Worm (Caenorhabditis elegans) whole organism, L4 larva: ENCODE data around the gene pgp-1.

Experiments
- F26F4.8 ChIP-seq: fragments of 200-800 bp; sonication (Bioruptor generic); conservative IDR thresholded peaks from 2 replicates; pipeline ENCODE4 v1.3.6; 2022; ENCODE audit warnings: missing genetic modification characterization, missing compliant biosample characterization
- F37D6.2 ChIP-seq: sonication (generic microtip); optimal IDR thresholded peaks from 2 replicates; lab custom pipeline; 2016; ENCODE audit warnings: mild to moderate bottlenecking, missing genetic modification characterization, missing compliant biosample characterization
- F44E2.7 ChIP-seq: fragments of 200-800 bp; sonication (Bioruptor generic); IDR thresholded peaks from 2 replicates; pipeline ENCODE4 v2.1.2; 2022; ENCODE audit warnings: missing genetic modification characterization, missing compliant biosample characterization
- R02D3.7 ChIP-seq: fragments of 150-350 bp; sonication (generic microtip); optimal IDR thresholded peaks from 3 replicates; lab custom pipeline; 2014; ENCODE audit warnings: missing biosample characterization, missing genetic modification characterization
- Y5F2A.4 ChIP-seq: fragments of 200-800 bp; sonication (Bioruptor generic); optimal IDR thresholded peaks from 2 replicates; lab custom pipeline; 2018; ENCODE audit warnings: mild to moderate bottlenecking, missing genetic modification characterization, missing compliant biosample characterization
- Y75B8A.6 ChIP-seq: fragments of 200-800 bp; sonication (Bioruptor generic); IDR thresholded peaks from 2 replicates; pipeline ENCODE4 v1.3.6; 2022; ENCODE audit warnings: missing genetic modification reagents, missing genetic modification characterization, missing compliant biosample characterization
- ZK546.5 ChIP-seq, 2 experiments: sonication (generic microtip); optimal IDR thresholded peaks; 2 replicates each; lab custom pipeline; 2017; ENCODE audit warnings: missing biosample characterization in 2 of 2, missing genetic modification characterization in 2 of 2
- aha-1 ChIP-seq: fragments of 150-350 bp; peaks from one replicate; lab custom pipeline; 2014; ENCODE audit warnings: missing biosample characterization, missing genetic modification characterization
- arid-1 ChIP-seq: fragments of 200-800 bp; sonication (Bioruptor generic); conservative IDR thresholded peaks from 2 replicates; pipeline ENCODE4 v1.3.6; 2022; ENCODE audit warnings: missing genetic modification reagents, missing genetic modification characterization, missing compliant biosample characterization
- ceh-20 ChIP-seq: fragments of 200-800 bp; sonication (Bioruptor generic); IDR thresholded peaks from 2 replicates; pipeline ENCODE4 v1.3.6; 2022; ENCODE audit warnings: missing genetic modification reagents, missing genetic modification characterization, missing compliant biosample characterization
- ctbp-1 ChIP-seq: fragments of 200-800 bp; sonication (Bioruptor generic); IDR thresholded peaks from 2 replicates; pipeline ENCODE4 v1.3.6; 2022; ENCODE audit warnings: missing genetic modification reagents, missing genetic modification characterization, missing compliant biosample characterization
- daf-19 ChIP-seq: fragments of 200-800 bp; sonication (Bioruptor generic); conservative IDR thresholded peaks from 2 replicates; pipeline ENCODE4 v1.3.6; 2022; ENCODE audit warnings: missing genetic modification characterization, missing compliant biosample characterization
- dmd-8 ChIP-seq: fragments of 200-800 bp; sonication (Bioruptor generic); IDR thresholded peaks from 2 replicates; pipeline ENCODE4 v1.3.6; 2022; ENCODE audit warnings: missing genetic modification characterization, missing compliant biosample characterization
- dmd-9 ChIP-seq: fragments of 200-800 bp; sonication (Bioruptor generic); IDR thresholded peaks from 2 replicates; pipeline ENCODE4 v1.3.6; 2022; ENCODE audit warnings: missing genetic modification reagents, missing genetic modification characterization, missing compliant biosample characterization
- duxl-1 ChIP-seq: sonication (generic microtip); optimal IDR thresholded peaks from 2 replicates; lab custom pipeline; 2016; ENCODE audit warnings: mild to moderate bottlenecking, missing genetic modification characterization, moderate library complexity, missing compliant biosample characterization; ENCODE audit not compliant: poor library complexity
- dve-1 ChIP-seq: sonication (generic microtip); optimal IDR thresholded peaks from 2 replicates; lab custom pipeline; 2017; ENCODE audit warnings: antibody characterized with exemption, mild to moderate bottlenecking, missing genetic modification characterization, missing compliant biosample characterization; ENCODE audit not compliant: insufficient read depth
- hlh-11 ChIP-seq: fragments of 200-800 bp; sonication (Bioruptor generic); optimal IDR thresholded peaks from 2 replicates; lab custom pipeline; 2018; ENCODE audit warnings: mild to moderate bottlenecking, missing genetic modification characterization, missing compliant biosample characterization
- hlh-30 ChIP-seq: sonication (generic microtip); optimal IDR thresholded peaks from 2 replicates; lab custom pipeline; 2017; ENCODE audit warnings: antibody characterized with exemption, mild to moderate bottlenecking, missing genetic modification characterization, missing compliant biosample characterization; ENCODE audit not compliant: insufficient read depth
- hmg-1.1 ChIP-seq: fragments of 200-800 bp; sonication (Bioruptor generic); IDR thresholded peaks from 2 replicates; pipeline ENCODE4 v1.3.6; 2022; ENCODE audit warnings: missing genetic modification reagents, missing genetic modification characterization, missing compliant biosample characterization
- jun-1 ChIP-seq: fragments of 150-350 bp; optimal IDR thresholded peaks from 2 replicates; lab custom pipeline; 2014; ENCODE audit warnings: missing biosample characterization, missing genetic modification reagents, missing genetic modification characterization
- lin-38 ChIP-seq: fragments of 200-800 bp; sonication (Bioruptor generic); IDR thresholded peaks from 2 replicates; pipeline ENCODE4 v1.3.6; 2022; ENCODE audit warnings: missing genetic modification reagents, missing genetic modification characterization, missing compliant biosample characterization
- lir-3 ChIP-seq: sonication (generic microtip); optimal IDR thresholded peaks from 2 replicates; lab custom pipeline; 2016; ENCODE audit warnings: mild to moderate bottlenecking, missing genetic modification characterization, missing compliant biosample characterization
- lsy-2 ChIP-seq, 2 experiments: fragments of 150-350 bp in 1 of 2; sonication (generic microtip) in 1 of 2; optimal IDR thresholded peaks; 2 replicates each; lab custom pipeline; 2014 to 2017; ENCODE audit warnings: missing biosample characterization in 2 of 2, missing genetic modification characterization in 2 of 2
- nhr-10 ChIP-seq: fragments of 150-350 bp; optimal IDR thresholded peaks from 2 replicates; lab custom pipeline; 2014; ENCODE audit warnings: missing biosample characterization, missing genetic modification characterization
- nhr-237 ChIP-seq: sonication (generic microtip); optimal IDR thresholded peaks from 2 replicates; lab custom pipeline; 2017; ENCODE audit warnings: missing biosample characterization, missing genetic modification characterization
- nhr-41 ChIP-seq: fragments of 200-800 bp; sonication (Bioruptor generic); IDR thresholded peaks from 2 replicates; pipeline ENCODE4 v1.3.6; 2022; ENCODE audit warnings: missing genetic modification reagents, missing genetic modification characterization, missing compliant biosample characterization
- php-3 ChIP-seq: fragments of 200-800 bp; sonication (Bioruptor generic); IDR thresholded peaks from 2 replicates; pipeline ENCODE4 v1.3.6; 2022; ENCODE audit warnings: missing genetic modification reagents, missing genetic modification characterization, missing compliant biosample characterization
- saeg-2 ChIP-seq: fragments of 200-800 bp; sonication (Bioruptor generic); IDR thresholded peaks from 2 replicates; pipeline ENCODE4 v1.3.6; 2022; ENCODE audit warnings: missing genetic modification reagents, missing genetic modification characterization, missing compliant biosample characterization
- snpc-1.2 ChIP-seq: fragments of 200-800 bp; sonication (Bioruptor generic); IDR thresholded peaks from 2 replicates; pipeline ENCODE4 v1.3.6; 2022; ENCODE audit warnings: missing genetic modification reagents, missing genetic modification characterization, missing compliant biosample characterization
- spr-1 ChIP-seq: sonication (generic microtip); optimal IDR thresholded peaks from 2 replicates; lab custom pipeline; 2016; ENCODE audit warnings: mild to moderate bottlenecking, missing genetic modification characterization, missing compliant biosample characterization
- unc-62 ChIP-seq, 3 experiments: fragments of 150-350 bp in 1 of 3; sonication (generic microtip); optimal IDR thresholded peaks in 2 of 3; peaks in 1 of 3; 1 replicate in 1 of 3; 2 replicates in 2 of 3; lab custom pipeline; 2014 to 2017; ENCODE audit warnings: missing biosample characterization in 3 of 3, missing genetic modification characterization in 3 of 3, missing genetic modification reagents in 3 of 3, missing genotype in 1 of 3
- vab-7 ChIP-seq: fragments of 200-800 bp; sonication (Bioruptor generic); IDR thresholded peaks from 2 replicates; pipeline ENCODE4 v1.3.6; 2022; ENCODE audit warnings: missing genetic modification reagents, missing genetic modification characterization, missing compliant biosample characterization
- zip-11 ChIP-seq: fragments of 200-800 bp; sonication (Bioruptor generic); IDR thresholded peaks from 2 replicates; pipeline ENCODE4 v1.3.6; 2022; ENCODE audit warnings: missing genetic modification characterization, missing compliant biosample characterization
- zip-2 ChIP-seq: fragments of 150-350 bp; optimal IDR thresholded peaks from 2 replicates; lab custom pipeline; 2014; ENCODE audit warnings: missing biosample characterization, missing genetic modification characterization

The pgp-1 gene

DNA sequence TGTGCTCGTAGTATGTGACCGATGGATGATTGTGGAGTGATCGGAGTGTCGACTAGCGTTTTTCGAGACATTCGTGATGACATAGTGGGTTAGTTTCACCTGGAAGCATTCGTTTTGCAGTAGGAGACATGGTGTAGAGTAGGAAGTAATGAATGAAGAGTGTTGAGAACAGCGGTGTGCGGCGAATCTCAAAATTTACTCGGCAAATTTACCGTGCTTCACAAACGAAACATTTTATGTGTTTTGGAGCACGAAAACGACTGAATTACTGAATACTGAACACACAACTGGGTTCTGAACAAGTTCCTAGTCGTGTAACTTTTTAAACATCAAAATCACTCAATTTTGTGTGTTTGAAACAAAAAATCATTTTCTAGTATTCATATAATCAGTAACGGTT, 17.9 kb downstream of the pgp-1 start, which contains the start of gene K08E7.6:
Gene K08E7.6 (minus strand): TSS at position 101 of the 400 bp plus-strand sequence.
- TF ChIP-seq zip-11 (GFP tag; lab: Robert Waterston, UW) = no peak
- TF ChIP-seq Y75B8A.6 (GFP tag; lab: Robert Waterston, UW) = no peak
- TF ChIP-seq unc-62 (GFP tag; optimal IDR thresholded peaks at IDR 0.05 in 1 of 2; lab: Kevin White, UChicago) = peak in 1 of 2 experiments; percentile 37
- no peak for TF ChIP-seq unc-62 (tag; optimal IDR thresholded peaks at IDR 0.05; lab: Kevin White, UChicago)

- TF ChIP-seq lir-3 (tag; lab: Kevin White, UChicago) (no peak), dve-1 (tag; lab: Kevin White, UChicago) (no peak), aha-1 (peak; percentile 92), hlh-11 (no peak)
Measured at ce11 chrIV:12574265-12574664, 24.7 kb downstream of the pgp-1 start.

- no peak for TF ChIP-seq hlh-30 (tag; lab: Kevin White, UChicago)
- TF ChIP-seq ceh-20 = no peak
- peak; percentile 88 for TF ChIP-seq aha-1
- no peak for TF ChIP-seq daf-19
Measured at ce11 chrIV:12573068-12573467, 25.9 kb downstream of the pgp-1 start, which contains the start of gene K08E7.5. Gene K08E7.5, plus strand, starts transcription at chrIV:12573368.

ce11 chrIV:12571047-12571446, 27.9 kb downstream of the pgp-1 start, which contains the start of gene K08E7.4:
Gene K08E7.4, minus strand, starts transcription at chrIV:12571147.
- TF ChIP-seq lin-38 (GFP tag; lab: Robert Waterston, UW) (no peak), hlh-30 (tag; lab: Kevin White, UChicago) (no peak), dmd-9 (GFP tag; lab: Robert Waterston, UW) (no peak), F37D6.2 (tag; lab: Kevin White, UChicago) (no peak), saeg-2 (GFP tag; lab: Robert Waterston, UW) (no peak), hmg-1.1 (GFP tag; lab: Robert Waterston, UW) (no peak), zip-2 (tag; lab: Kevin White, UChicago) (no peak), duxl-1 (tag; lab: Kevin White, UChicago) (no peak), snpc-1.2 (no peak), Y75B8A.6 (GFP tag; lab: Robert Waterston, UW) (no peak), nhr-10 (tag; lab: Kevin White, UChicago) (no peak), nhr-237 (tag; lab: Kevin White, UChicago) (no peak), jun-1 (tag; lab: Kevin White, UChicago) (no peak), php-3 (GFP tag; lab: Robert Waterston, UW) (no peak)

- TF ChIP-seq Y5F2A.4 = peak; percentile 6
- no peak for TF ChIP-seq nhr-41
- TF ChIP-seq arid-1 = no peak
- TF ChIP-seq F44E2.7 (GFP tag; lab: Robert Waterston, UW) = no peak
- TF ChIP-seq F26F4.8 = no peak
- TF ChIP-seq ctbp-1 (GFP tag; lab: Robert Waterston, UW) = no peak
- peak; percentile 20; the same call in 1 of the 2 replicates for TF ChIP-seq dmd-8 (GFP tag; lab: Robert Waterston, UW)
- TF ChIP-seq ZK546.5 (tag; optimal IDR thresholded peaks at IDR 0.05; lab: Kevin White, UChicago) = no peak
- TF ChIP-seq R02D3.7 (tag; lab: Kevin White, UChicago) = no peak
- no peak for TF ChIP-seq lsy-2 (tag; optimal IDR thresholded peaks at IDR 0.05; lab: Kevin White, UChicago)
- no peak for TF ChIP-seq nhr-237 (tag; lab: Kevin White, UChicago)
- TF ChIP-seq php-3 (GFP tag; lab: Robert Waterston, UW) = no peak
- TF ChIP-seq spr-1 (tag; lab: Kevin White, UChicago) = no peak
- TF ChIP-seq daf-19 = no peak
- no peak for TF ChIP-seq zip-11 (GFP tag; lab: Robert Waterston, UW)
- no peak for TF ChIP-seq vab-7 (GFP tag; lab: Robert Waterston, UW)
Measured at ce11 chrIV:12570546-12570945, 28.4 kb downstream of the pgp-1 start.
